Worm (Caenorhabditis elegans): ENCODE results near the gene dro-1.
A peak's percentile ranks its signal among the peaks of the same experiment; 100 is the strongest.

DNA sequence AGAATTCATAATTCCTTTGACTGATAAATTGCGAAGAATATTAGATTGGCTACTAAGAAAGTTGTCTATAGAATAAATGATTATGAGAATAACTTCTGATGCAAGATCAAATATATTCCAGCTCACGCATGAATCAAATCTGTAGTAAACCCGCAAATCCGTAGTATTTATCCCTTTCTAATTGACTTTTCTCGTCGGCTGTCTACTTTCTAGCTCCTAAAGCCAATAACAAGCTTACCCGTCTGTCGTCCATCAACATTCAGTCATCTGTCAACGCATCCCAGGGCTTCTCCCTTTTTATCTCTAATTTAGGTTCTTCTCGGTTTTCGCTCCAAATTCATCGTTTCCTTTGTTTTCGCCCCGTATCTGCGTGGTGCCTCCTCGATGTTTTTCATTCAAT lies 6.4 kb downstream of the dro-1 start:
- TF ChIP-seq ztf-11 (tag; optimal IDR thresholded peaks at IDR 0.05) = no peak
- TF ChIP-seq lin-39 (tag; optimal IDR thresholded peaks at IDR 0.05) = no peak
- TF ChIP-seq mxl-3 (GFP tag; optimal IDR thresholded peaks at IDR 0.05) = no peak
- no peak for TF ChIP-seq mep-1 (tag; optimal IDR thresholded peaks at IDR 0.05)
- TF ChIP-seq hlh-30 (tag; optimal IDR thresholded peaks at IDR 0.05; ENCODE audit: insufficient read depth) = no peak
- no peak for TF ChIP-seq ceh-44 (GFP tag; IDR thresholded peaks at IDR 0.05)
- no peak for TF ChIP-seq aly-2 (tag; optimal IDR thresholded peaks at IDR 0.05)
- TF ChIP-seq sdz-12 (GFP tag; optimal IDR thresholded peaks at IDR 0.05) = no peak
- no peak for TF ChIP-seq saeg-2 (GFP tag; IDR thresholded peaks at IDR 0.05)
- no peak for TF ChIP-seq vab-7 (GFP tag; IDR thresholded peaks at IDR 0.05)
- no peak for TF ChIP-seq nhr-25 (tag; optimal IDR thresholded peaks at IDR 0.05; ENCODE audit: borderline replicate concordance, insufficient read depth)
- no peak for TF ChIP-seq zag-1 (tag; optimal IDR thresholded peaks at IDR 0.05)
- no peak for TF ChIP-seq dpl-1 (GFP tag; optimal IDR thresholded peaks at IDR 0.05)
- peak in 1 of 2 experiments; percentile 28 for TF ChIP-seq unc-62 (GFP tag; optimal IDR thresholded peaks at IDR 0.05 in 1 of 2)
- no peak for TF ChIP-seq unc-62 (tag; optimal IDR thresholded peaks at IDR 0.05)

All from whole organism, L4 larva.